Fruit fly (Drosophila melanogaster): ENCODE data around the gene CG34355.

DNA sequence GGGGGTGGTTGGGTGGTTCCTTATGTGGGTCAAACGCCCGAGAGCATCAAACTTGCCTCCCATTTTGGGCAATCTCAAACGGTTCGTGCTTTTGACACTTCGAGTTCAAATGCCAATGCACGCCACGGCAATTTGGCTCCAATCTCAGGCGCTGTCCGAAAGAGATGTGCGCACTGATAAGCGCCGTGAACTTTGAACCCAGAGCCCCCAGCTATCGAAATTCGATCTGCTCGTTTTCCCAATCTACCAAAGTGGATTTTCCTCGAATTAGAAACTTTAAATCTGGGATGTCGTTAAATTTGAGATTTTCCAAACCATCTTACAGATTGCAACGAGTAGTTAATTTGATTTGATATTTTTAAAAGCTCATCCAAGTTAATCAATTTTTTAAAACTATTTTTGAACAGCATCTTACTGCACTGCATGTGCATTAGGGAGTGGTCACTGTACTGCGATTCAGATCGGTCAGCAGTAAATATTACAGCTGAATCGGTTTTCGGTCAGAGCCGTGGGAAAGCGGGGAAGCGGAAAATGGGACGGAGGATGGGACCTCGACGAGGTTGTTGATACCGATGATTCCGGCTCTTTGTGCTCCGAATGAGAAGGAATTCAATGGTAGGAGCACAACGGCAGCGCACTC is 80.5 kb downstream of the CG34355 start:
- no peak for TF ChIP-seq CG8478 (optimal IDR thresholded peaks at IDR 0.05)
- TF ChIP-seq CTCF (optimal IDR thresholded peaks at IDR 0.05): no peak
